Fruit fly (Drosophila melanogaster) whole organism, embryonic: ENCODE measurements around the gene Usp10.
A peak's percentile ranks its signal among the peaks of the same experiment; 100 is the strongest.

ENCODE experiments used
- BtbVII ChIP-seq: fragments of 200-800 bp; sonication (Bioruptor generic); optimal IDR thresholded peaks from 3 replicates; lab custom pipeline; 2017; ENCODE audit warnings: missing biosample characterization, mild to moderate bottlenecking, missing genetic modification characterization
- Bteb2 ChIP-seq: fragments of 200-800 bp; sonication (Bioruptor generic); optimal IDR thresholded peaks from 2 replicates; lab custom pipeline; 2016; ENCODE audit warnings: missing biosample characterization, missing genetic modification characterization
- CG1024 ChIP-seq: fragments of 200-800 bp; sonication (Bioruptor generic); IDR thresholded peaks from 2 replicates; pipeline ENCODE4 v1.3.6; 2022; ENCODE audit warnings: missing biosample characterization, missing genetic modification characterization
- CG10321 ChIP-seq: fragments of 200-800 bp; sonication (Bioruptor generic); IDR thresholded peaks from 2 replicates; pipeline ENCODE4 v1.3.6; 2022; ENCODE audit warnings: missing biosample characterization, missing genetic modification characterization
- CG14710 ChIP-seq: fragments of 200-800 bp; sonication (Bioruptor generic); optimal IDR thresholded peaks from 3 replicates; lab custom pipeline; 2019; ENCODE audit warnings: missing biosample characterization, mild to moderate bottlenecking, missing genetic modification characterization, moderate library complexity
- CG15696 ChIP-seq: fragments of 200-800 bp; sonication (Bioruptor generic); optimal IDR thresholded peaks from 2 replicates; lab custom pipeline; 2019; ENCODE audit warnings: missing biosample characterization, mild to moderate bottlenecking, missing genetic modification characterization, moderate library complexity
- CG1832 ChIP-seq: fragments of 200-800 bp; sonication (Bioruptor generic); optimal IDR thresholded peaks from 2 replicates; lab custom pipeline; 2017; ENCODE audit warnings: missing biosample characterization, mild to moderate bottlenecking, missing genetic modification characterization, inconsistent platforms
- CG30403 ChIP-seq: fragments of 200-800 bp; sonication (Bioruptor generic); optimal IDR thresholded peaks from 3 replicates; lab custom pipeline; 2016; ENCODE audit warnings: missing biosample characterization, missing genetic modification characterization
- CG31388 ChIP-seq: fragments of 200-800 bp; sonication (Bioruptor generic); optimal IDR thresholded peaks from 2 replicates; lab custom pipeline; 2016; ENCODE audit warnings: missing biosample characterization, missing genetic modification characterization
- CG42726 ChIP-seq: fragments of 200-800 bp; sonication (Bioruptor generic); IDR thresholded peaks from 2 replicates; pipeline ENCODE4 v1.3.6; 2022; ENCODE audit warnings: missing biosample characterization, missing genetic modification characterization; ENCODE audit not compliant: partially characterized antibody
- CG4424 ChIP-seq: fragments of 200-800 bp; sonication (Bioruptor generic); optimal IDR thresholded peaks from 3 replicates; lab custom pipeline; 2016; ENCODE audit warnings: missing biosample characterization, missing genetic modification characterization
- CG6765 ChIP-seq: fragments of 200-800 bp; sonication (Bioruptor generic); optimal IDR thresholded peaks from 3 replicates; lab custom pipeline; 2017; ENCODE audit warnings: missing biosample characterization, mild to moderate bottlenecking, missing genetic modification characterization
- CG6791 ChIP-seq: fragments of 200-800 bp; sonication (Bioruptor generic); IDR thresholded peaks from 3 replicates; pipeline ENCODE4 v1.3.6; 2022; ENCODE audit warnings: missing biosample characterization, missing genetic modification characterization; ENCODE audit not compliant: partially characterized antibody
- CG6854 ChIP-seq: fragments of 200-800 bp; sonication (Bioruptor generic); optimal IDR thresholded peaks from 3 replicates; lab custom pipeline; 2017; ENCODE audit warnings: missing biosample characterization, mild to moderate bottlenecking, missing genetic modification characterization
- CG7963 ChIP-seq: fragments of 200-800 bp; sonication (Bioruptor generic); IDR thresholded peaks from 3 replicates; pipeline ENCODE4 v1.3.6; 2022; ENCODE audit warnings: missing biosample characterization, missing genetic modification characterization; ENCODE audit not compliant: partially characterized antibody
- CG9797 ChIP-seq: fragments of 200-800 bp; sonication (Bioruptor generic); optimal IDR thresholded peaks from 3 replicates; lab custom pipeline; 2018; ENCODE audit warnings: missing biosample characterization, mild to moderate bottlenecking, missing genetic modification characterization
- Chrac-16 ChIP-seq: fragments of 200-800 bp; sonication (Bioruptor generic); optimal IDR thresholded peaks from 3 replicates; lab custom pipeline; 2016; ENCODE audit warnings: missing biosample characterization, missing genetic modification characterization
- D19A ChIP-seq: fragments of 200-800 bp; optimal IDR thresholded peaks from 3 replicates; lab custom pipeline; 2019; ENCODE audit warnings: missing biosample characterization, mild to moderate bottlenecking, missing genetic modification characterization, moderate library complexity
- ERR ChIP-seq: fragments of 200-800 bp; sonication (Bioruptor generic); optimal IDR thresholded peaks from 2 replicates; lab custom pipeline; 2016; ENCODE audit warnings: missing biosample characterization, missing genetic modification characterization
- HHEX ChIP-seq: fragments of 200-800 bp; sonication (Bioruptor generic); optimal IDR thresholded peaks from 3 replicates; lab custom pipeline; 2017; ENCODE audit warnings: missing biosample characterization, mild to moderate bottlenecking, missing genetic modification characterization, missing genetic modification reagents
- Hand ChIP-seq: fragments of 200-800 bp; sonication (Bioruptor generic); optimal IDR thresholded peaks from 2 replicates; lab custom pipeline; 2017; ENCODE audit warnings: mild to moderate bottlenecking, missing biosample characterization, missing genetic modification reagents, missing genetic modification characterization
- Lim3 ChIP-seq: fragments of 200-800 bp; sonication (Bioruptor generic); IDR thresholded peaks from 2 replicates; pipeline ENCODE4 v1.3.6; 2022; ENCODE audit warnings: missing biosample characterization, missing genetic modification characterization
- Meics ChIP-seq: fragments of 200-800 bp; sonication (Bioruptor generic); optimal IDR thresholded peaks from 2 replicates; lab custom pipeline; 2017; ENCODE audit warnings: missing biosample characterization, mild to moderate bottlenecking, missing genetic modification characterization
- Neu2 ChIP-seq: fragments of 200-800 bp; sonication (Bioruptor generic); optimal IDR thresholded peaks from 3 replicates; lab custom pipeline; 2016; ENCODE audit warnings: missing biosample characterization, missing genetic modification characterization, borderline replicate concordance
- Ravus ChIP-seq: fragments of 200-800 bp; sonication (Bioruptor generic); IDR thresholded peaks from 2 replicates; pipeline ENCODE4 v1.3.6; 2022; ENCODE audit warnings: missing biosample characterization, missing genetic modification characterization
- aop ChIP-seq: fragments of 200-800 bp; sonication (Bioruptor generic); IDR thresholded peaks from 2 replicates; pipeline ENCODE4 v1.3.6; 2022; ENCODE audit warnings: missing biosample characterization, missing genetic modification characterization
- ci ChIP-seq: fragments of 200-800 bp; sonication (Bioruptor generic); IDR thresholded peaks from 3 replicates; pipeline ENCODE4 v1.3.6; 2022; ENCODE audit warnings: missing biosample characterization, missing genetic modification characterization
- dm ChIP-seq: fragments of 200-800 bp; sonication (Bioruptor generic); optimal IDR thresholded peaks from 3 replicates; lab custom pipeline; 2016; ENCODE audit warnings: missing biosample characterization, missing genetic modification characterization
- dmrt99B ChIP-seq: fragments of 200-800 bp; sonication (Bioruptor generic); optimal IDR thresholded peaks from 2 replicates; lab custom pipeline; 2018; ENCODE audit warnings: missing biosample characterization, mild to moderate bottlenecking, missing genetic modification characterization, moderate library complexity
- dpn ChIP-seq, 2 experiments: fragments of 200-800 bp; sonication (Bioruptor generic); optimal IDR thresholded peaks; 3 replicates each; lab custom pipeline; 2016; ENCODE audit warnings: missing biosample characterization in 2 of 2, missing genetic modification characterization in 2 of 2
- ems ChIP-seq: fragments of 200-800 bp; sonication (Bioruptor generic); optimal IDR thresholded peaks from 3 replicates; lab custom pipeline; 2016; ENCODE audit warnings: missing biosample characterization, missing genetic modification characterization
- eve ChIP-seq, 2 experiments: fragments of >200 bp; optimal IDR thresholded peaks; 2 replicates each; lab custom pipeline; 2017; ENCODE audit warnings: missing biosample characterization in 2 of 2, missing genetic modification characterization in 2 of 2
- exex ChIP-seq: fragments of 200-800 bp; sonication (Bioruptor generic); optimal IDR thresholded peaks from 4 replicates; lab custom pipeline; 2018; ENCODE audit warnings: missing biosample characterization, mild to moderate bottlenecking, missing genetic modification characterization, moderate library complexity
- fd102C ChIP-seq: fragments of 200-800 bp; sonication (Bioruptor generic); optimal IDR thresholded peaks from 2 replicates; lab custom pipeline; 2018; ENCODE audit warnings: missing biosample characterization, mild to moderate bottlenecking, missing genetic modification characterization, moderate library complexity
- ftz-f1 ChIP-seq: fragments of 200-800 bp; sonication (Bioruptor generic); optimal IDR thresholded peaks from 2 replicates; lab custom pipeline; 2016; ENCODE audit warnings: missing biosample characterization, missing genetic modification characterization
- grn ChIP-seq: fragments of 200-800 bp; sonication (Bioruptor generic); optimal IDR thresholded peaks from 3 replicates; lab custom pipeline; 2017; ENCODE audit warnings: missing biosample characterization, missing genetic modification characterization
- gt ChIP-seq: fragments of 200-800 bp; sonication (Bioruptor generic); IDR thresholded peaks from 2 replicates; pipeline ENCODE4 v1.3.6; 2022; ENCODE audit warnings: missing biosample characterization, missing genetic modification characterization
- jigr1 ChIP-seq: fragments of 200-800 bp; sonication (Bioruptor generic); IDR thresholded peaks from 3 replicates; pipeline ENCODE4 v1.3.6; 2022; ENCODE audit warnings: missing biosample characterization, missing genetic modification characterization
- kah ChIP-seq: fragments of 200-800 bp; sonication (Bioruptor generic); optimal IDR thresholded peaks from 2 replicates; lab custom pipeline; 2018; ENCODE audit warnings: missing biosample characterization, mild to moderate bottlenecking, missing genetic modification characterization
- luna ChIP-seq: fragments of 200-800 bp; sonication (Bioruptor generic); optimal IDR thresholded peaks from 2 replicates; lab custom pipeline; 2016; ENCODE audit warnings: missing biosample characterization, missing genetic modification characterization
- otp ChIP-seq: fragments of 200-800 bp; sonication (Bioruptor generic); IDR thresholded peaks from 3 replicates; pipeline ENCODE4, ENCODE4 v1.3.6; 2022; ENCODE audit warnings: missing biosample characterization, missing genetic modification characterization
- pfk ChIP-seq: fragments of 200-800 bp; sonication (Bioruptor generic); optimal IDR thresholded peaks from 2 replicates; lab custom pipeline; 2018; ENCODE audit warnings: missing biosample characterization, mild to moderate bottlenecking, missing genetic modification characterization, moderate library complexity
- sisA ChIP-seq: fragments of 200-800 bp; sonication (Bioruptor generic); IDR thresholded peaks from 2 replicates; pipeline ENCODE4 v1.3.6; 2022; ENCODE audit warnings: missing biosample characterization, missing genetic modification characterization
- so ChIP-seq: fragments of 200-800 bp; sonication (Bioruptor generic); IDR thresholded peaks from 3 replicates; pipeline ENCODE4 v1.3.6; 2022; ENCODE audit warnings: missing biosample characterization, missing genetic modification characterization
- sr ChIP-seq: fragments of 200-800 bp; sonication (Bioruptor generic); IDR thresholded peaks from 3 replicates; pipeline ENCODE4 v1.3.6; 2022; ENCODE audit warnings: missing biosample characterization, missing genetic modification characterization
- sug ChIP-seq: fragments of 200-800 bp; optimal IDR thresholded peaks from 2 replicates; lab custom pipeline; 2019; ENCODE audit warnings: missing biosample characterization, mild to moderate bottlenecking, missing genetic modification characterization, moderate library complexity
- trh ChIP-seq: fragments of 200-800 bp; sonication (Bioruptor generic); optimal IDR thresholded peaks from 2 replicates; lab custom pipeline; 2016; ENCODE audit warnings: missing biosample characterization, missing genetic modification characterization
- unc-4 ChIP-seq: fragments of 200-800 bp; sonication (Bioruptor generic); IDR thresholded peaks from 2 replicates; pipeline ENCODE4 v1.3.6; 2022; ENCODE audit warnings: missing biosample characterization, missing genetic modification characterization; ENCODE audit not compliant: partially characterized antibody

Gene Usp10

dm6 chr3L:857063-858015 is 14.4 kb upstream of the Usp10 start, which contains the start of gene dpr20 (continued):
- no peak for TF ChIP-seq eve (GFP tag; optimal IDR thresholded peaks at IDR 0.05; lab: Kevin White, UChicago)
- peak; percentile 70 for TF ChIP-seq dmrt99B (tag; lab: Kevin White, UChicago)
- TF ChIP-seq kah (GFP tag; lab: Kevin White, UChicago) = no peak
- peak; percentile 65 for TF ChIP-seq CG30403 (GFP tag; lab: Kevin White, UChicago)
- TF ChIP-seq grn (GFP tag; lab: Kevin White, UChicago) = no peak
- TF ChIP-seq CG14710 = peak; percentile 19
- peak; percentile 46 for TF ChIP-seq exex
- TF ChIP-seq CG31388 (GFP tag; lab: Kevin White, UChicago) = no peak
- no peak for TF ChIP-seq CG9797 (GFP tag; lab: Kevin White, UChicago)
- peak; percentile 69 for TF ChIP-seq ems (GFP tag; lab: Kevin White, UChicago)
- TF ChIP-seq jigr1 (GFP tag; lab: Robert Waterston, UW) = peak; percentile 68; the same call in 1 of the 3 replicates
- peak; percentile 48 for TF ChIP-seq CG15696 (tag; lab: Kevin White, UChicago)
- TF ChIP-seq Hand (GFP tag; lab: Kevin White, UChicago) = peak; percentile 63
- peak; percentile 17; the same call in 1 of the 2 replicates for TF ChIP-seq gt (GFP tag; lab: Robert Waterston, UW)
- TF ChIP-seq CG1832 (GFP tag; lab: Kevin White, UChicago) = no peak
- TF ChIP-seq CG6765 (GFP tag; lab: Kevin White, UChicago) = peak; percentile 45
- TF ChIP-seq CG1024 (GFP tag; lab: Robert Waterston, UW) = peak; percentile 50
- peak; percentile 16 for TF ChIP-seq luna (GFP tag; lab: Kevin White, UChicago)
- TF ChIP-seq Chrac-16 = peak; percentile 75
- TF ChIP-seq CG6791 (GFP tag; lab: Robert Waterston, UW) = no peak
- peak; percentile 77 for TF ChIP-seq HHEX (GFP tag; lab: Kevin White, UChicago)
- TF ChIP-seq unc-4 (GFP tag; lab: Robert Waterston, UW) = no peak
- no peak for TF ChIP-seq Lim3
- TF ChIP-seq Bteb2 (GFP tag; lab: Kevin White, UChicago) = peak; percentile 56
- no peak for TF ChIP-seq trh (GFP tag; lab: Kevin White, UChicago)
- TF ChIP-seq Meics = peak; percentile 85
- no peak for TF ChIP-seq CG42726 (GFP tag; lab: Robert Waterston, UW)
- no peak for TF ChIP-seq pfk (GFP tag; lab: Kevin White, UChicago)
- TF ChIP-seq ERR (GFP tag; lab: Kevin White, UChicago) = peak; percentile 56
- no peak for TF ChIP-seq Neu2 (GFP tag; lab: Kevin White, UChicago)
- TF ChIP-seq sr (GFP tag; lab: Robert Waterston, UW) = peak; percentile 66
- TF ChIP-seq otp = peak; percentile 89
- TF ChIP-seq aop (GFP tag; lab: Robert Waterston, UW) = peak; percentile 60; the same call in 1 of the 2 replicates
- peak; percentile 79 to 82 for TF ChIP-seq dpn (GFP tag; optimal IDR thresholded peaks at IDR 0.05; lab: Kevin White, UChicago)
- TF ChIP-seq Ravus (GFP tag; lab: Robert Waterston, UW) = no peak; the same call in 1 of the 2 replicates
- peak; percentile 59; the same call in 1 of the 2 replicates for TF ChIP-seq CG10321
- peak; percentile 15 for TF ChIP-seq dm (GFP tag; lab: Kevin White, UChicago)
- TF ChIP-seq fd102C = no peak
- TF ChIP-seq so (GFP tag; lab: Robert Waterston, UW) = peak; percentile 79
- peak; percentile 31 for TF ChIP-seq CG4424
- no peak for TF ChIP-seq ftz-f1 (GFP tag; lab: Kevin White, UChicago)
- TF ChIP-seq CG7963 (GFP tag; lab: Robert Waterston, UW) = no peak
- TF ChIP-seq sug = peak; percentile 64
- peak; percentile 74 for TF ChIP-seq BtbVII (GFP tag; lab: Kevin White, UChicago)
- TF ChIP-seq CG6854 = peak; percentile 44
- peak; percentile 85 for TF ChIP-seq sisA (GFP tag; lab: Robert Waterston, UW)
- TF ChIP-seq ci (GFP tag; lab: Robert Waterston, UW) = peak; percentile 93
- TF ChIP-seq D19A (tag; lab: Kevin White, UChicago) = peak; percentile 50
